Worm (Caenorhabditis elegans): ENCODE data around the gene fbxb-1.
"Not testable (repeated sequence)": the region's sequence is repeated elsewhere in the genome, so short reads cannot be mapped to it uniquely, and the experiment has no call there.

Gene fbxb-1

ce11 chrV:19257653-19258052 is 17.5 kb downstream of the fbxb-1 start, which contains the start of gene F21D9.3:
F21D9.3 (minus strand) TSS chrV:19257753.
- no peak for TF ChIP-seq unc-62 (GFP tag; optimal IDR thresholded peaks at IDR 0.05)

- TF ChIP-seq unc-62 (GFP tag; optimal IDR thresholded peaks at IDR 0.05), result no peak
Observed at ce11 chrV:19259403-19259802, 19.2 kb downstream of the fbxb-1 start.

- no peak for TF ChIP-seq unc-62 (GFP tag; optimal IDR thresholded peaks at IDR 0.05)
Observed at ce11 chrV:19260686-19261085, 20.5 kb downstream of the fbxb-1 start.

ce11 chrV:19262349-19262748 is 22.2 kb downstream of the fbxb-1 start, which contains the start of gene F21D9.2:
F21D9.2 (minus strand) TSS chrV:19262449.
- no peak for TF ChIP-seq unc-62 (GFP tag; optimal IDR thresholded peaks at IDR 0.05)

ce11 chrV:19264148-19264547 is 24.0 kb downstream of the fbxb-1 start, which contains the start of gene F21D9.1:
F21D9.1 (plus strand) TSS chrV:19264448.
- TF ChIP-seq unc-62 (GFP tag; optimal IDR thresholded peaks at IDR 0.05), result not testable (repeated sequence)

- no peak for TF ChIP-seq unc-62 (GFP tag; optimal IDR thresholded peaks at IDR 0.05)
Observed at ce11 chrV:19276354-19276753, 36.2 kb downstream of the fbxb-1 start.

- TF ChIP-seq unc-62 (GFP tag; optimal IDR thresholded peaks at IDR 0.05), result no peak
Observed at ce11 chrV:19278488-19278887, 38.3 kb downstream of the fbxb-1 start.

ce11 chrV:19279888-19280287 is 39.7 kb downstream of the fbxb-1 start, which contains the start of gene F21D9.8:
F21D9.8 (minus strand) TSS chrV:19279988.
- TF ChIP-seq unc-62 (GFP tag; optimal IDR thresholded peaks at IDR 0.05), result no peak

ce11 chrV:19282314-19282713 is 42.2 kb downstream of the fbxb-1 start, which contains the start of gene fbxb-117:
fbxb-117 (plus strand) TSS chrV:19282614.
- TF ChIP-seq unc-62 (GFP tag; optimal IDR thresholded peaks at IDR 0.05), result no peak

ce11 chrV:19285921-19286320 is 45.8 kb downstream of the fbxb-1 start:
- no peak for TF ChIP-seq unc-62 (GFP tag; optimal IDR thresholded peaks at IDR 0.05)

ce11 chrV:19288073-19288805 is 48.1 kb downstream of the fbxb-1 start, which contains the start of the genes F55C9.3 and fbxb-57:
F55C9.3 (minus strand) TSS chrV:19288173.
fbxb-57 (plus strand) TSS chrV:19288755.
- TF ChIP-seq unc-62 (GFP tag; optimal IDR thresholded peaks at IDR 0.05), result no peak
